Worm (Caenorhabditis elegans): ENCODE results near the gene nhr-222.

DNA sequence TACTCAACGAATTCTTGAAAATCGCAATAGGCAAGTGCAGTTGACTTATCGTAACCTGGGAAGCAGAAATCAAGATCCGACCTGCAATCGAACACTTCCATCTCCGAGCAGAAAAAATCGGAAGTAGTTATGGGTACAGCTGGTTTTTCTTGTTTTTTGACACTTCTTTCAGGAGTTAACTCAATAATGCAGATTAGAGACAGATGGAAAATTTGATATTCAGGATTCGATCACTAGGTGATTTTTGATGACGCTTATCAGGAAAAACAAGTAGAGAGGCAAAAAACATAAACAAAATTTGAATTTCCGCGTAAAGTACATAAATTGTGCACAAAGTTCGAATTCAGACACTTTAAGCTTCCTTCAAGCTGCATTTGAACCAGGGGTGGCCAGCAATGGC, 5.6 kb upstream of the nhr-222 start, which contains the start of gene srw-130:
- TF ChIP-seq athp-1 (tag; optimal IDR thresholded peaks at IDR 0.05) = no peak
- no peak for TF ChIP-seq ama-1 (optimal IDR thresholded peaks at IDR 0.05)
- no peak for TF ChIP-seq ama-1 (GFP tag; optimal IDR thresholded peaks at IDR 0.05)
- TF ChIP-seq ceh-27 (GFP tag; optimal IDR thresholded peaks at IDR 0.05) = no peak
- no peak for TF ChIP-seq unc-130 (GFP tag; optimal IDR thresholded peaks at IDR 0.05)
- no peak for TF ChIP-seq hlh-12 (tag; optimal IDR thresholded peaks at IDR 0.05)
